Worm (Caenorhabditis elegans) whole organism, young adult: Measurements from ENCODE around the gene lin-22.
A peak's percentile ranks its signal among the peaks of the same experiment; 100 is the strongest.

Source experiments
- B0336.3 ChIP-seq: fragments of 200-800 bp; sonication (Bioruptor generic); IDR thresholded peaks from 2 replicates; pipeline ENCODE4 v1.3.6; 2022; ENCODE audit warnings: missing genetic modification characterization, missing compliant biosample characterization
- C06A6.2 ChIP-seq: fragments of 200-800 bp; sonication (Bioruptor generic); conservative IDR thresholded peaks from 2 replicates; pipeline ENCODE4 v1.3.6; 2022; ENCODE audit warnings: missing genetic modification characterization, missing compliant biosample characterization
- F10E7.11 ChIP-seq: sonication (generic microtip); optimal IDR thresholded peaks from 2 replicates; lab custom pipeline; 2017; ENCODE audit warnings: mild to moderate bottlenecking, missing genetic modification characterization, moderate library complexity, missing compliant biosample characterization
- F33H1.4 ChIP-seq: fragments of 200-800 bp; sonication (Bioruptor generic); IDR thresholded peaks from 2 replicates; pipeline ENCODE4 v1.3.6; 2022; ENCODE audit warnings: missing genetic modification reagents, missing genetic modification characterization, missing compliant biosample characterization
- F39B2.1 ChIP-seq: fragments of 200-800 bp; sonication (Bioruptor generic); IDR thresholded peaks from 2 replicates; pipeline ENCODE4 v1.3.6; 2022; ENCODE audit warnings: missing genetic modification reagents, missing genetic modification characterization, missing compliant biosample characterization
- F49E8.2 ChIP-seq: sonication (generic microtip); optimal IDR thresholded peaks from 3 replicates; lab custom pipeline; 2017; ENCODE audit warnings: missing genetic modification characterization, mild to moderate bottlenecking, missing compliant biosample characterization, antibody characterized with exemption, moderate library complexity; ENCODE audit not compliant: insufficient read depth
- T07F8.4 ChIP-seq: sonication (generic microtip); optimal IDR thresholded peaks from 2 replicates; lab custom pipeline; 2016; ENCODE audit warnings: mild to moderate bottlenecking, missing genetic modification characterization, moderate library complexity, missing compliant biosample characterization
- Y53G8AR.9 ChIP-seq: fragments of 200-800 bp; sonication (Bioruptor generic); conservative IDR thresholded peaks from 2 replicates; pipeline ENCODE4 v1.3.6; 2022; ENCODE audit warnings: missing genetic modification reagents, missing genetic modification characterization, missing compliant biosample characterization
- ZK185.1 ChIP-seq: sonication (generic microtip); optimal IDR thresholded peaks from 2 replicates; lab custom pipeline; 2016; ENCODE audit warnings: mild to moderate bottlenecking, missing genetic modification characterization, missing compliant biosample characterization; ENCODE audit not compliant: poor library complexity, severe bottlenecking
- ama-1 ChIP-seq, 3 experiments: fragments of 150-350 bp in 1 of 3; sonication (generic microtip) in 2 of 3; optimal IDR thresholded peaks; 2 replicates each; lab custom pipeline; 2014 to 2018; ENCODE audit warnings: missing biosample characterization in 2 of 3, missing genetic modification characterization in 2 of 3, missing genetic modification reagents in 2 of 3
- aptf-2 ChIP-seq: fragments of 200-800 bp; sonication (Bioruptor generic); conservative IDR thresholded peaks from 2 replicates; pipeline ENCODE4 v1.3.6; 2022; ENCODE audit warnings: missing genetic modification reagents, missing genetic modification characterization, missing compliant biosample characterization
- ceh-100 ChIP-seq: fragments of 200-800 bp; sonication (Bioruptor generic); IDR thresholded peaks from 2 replicates; pipeline ENCODE4 v1.3.6; 2022; ENCODE audit warnings: missing genetic modification reagents, missing genetic modification characterization, missing compliant biosample characterization
- ceh-58 ChIP-seq: fragments of 200-800 bp; sonication (Bioruptor generic); IDR thresholded peaks from 2 replicates; pipeline ENCODE4 v1.3.6; 2022; ENCODE audit warnings: missing genetic modification characterization, missing compliant biosample characterization
- ceh-79 ChIP-seq: sonication (generic microtip); optimal IDR thresholded peaks from 2 replicates; lab custom pipeline; 2017; ENCODE audit warnings: mild to moderate bottlenecking, missing genetic modification characterization, missing compliant biosample characterization
- dpl-1 ChIP-seq: fragments of 150-350 bp; optimal IDR thresholded peaks from 2 replicates; lab custom pipeline; 2014; ENCODE audit warnings: missing biosample characterization, missing genetic modification reagents, missing genetic modification characterization
- efl-1 ChIP-seq: fragments of 150-350 bp; optimal IDR thresholded peaks from 2 replicates; lab custom pipeline; 2014; ENCODE audit warnings: missing biosample characterization, missing genetic modification reagents, missing genetic modification characterization
- egl-18 ChIP-seq: fragments of 200-800 bp; sonication (Bioruptor generic); IDR thresholded peaks from 2 replicates; pipeline ENCODE4 v1.3.6; 2022; ENCODE audit warnings: missing genetic modification reagents, missing genetic modification characterization, missing compliant biosample characterization
- egrh-3 ChIP-seq: fragments of 200-800 bp; sonication (Bioruptor generic); IDR thresholded peaks from 2 replicates; pipeline ENCODE4 v1.3.6; 2022; ENCODE audit warnings: missing genetic modification reagents, missing genetic modification characterization, missing compliant biosample characterization
- ekl-4 ChIP-seq: fragments of 200-800 bp; sonication (Bioruptor generic); IDR thresholded peaks from 2 replicates; pipeline ENCODE4 v1.3.6; 2022; ENCODE audit warnings: missing genetic modification reagents, missing genetic modification characterization, missing compliant biosample characterization
- gei-17 ChIP-seq: fragments of 200-800 bp; sonication (Bioruptor generic); optimal IDR thresholded peaks from 2 replicates; lab custom pipeline; 2018; ENCODE audit warnings: mild to moderate bottlenecking, missing genetic modification characterization, missing compliant biosample characterization
- hlh-12 ChIP-seq: sonication (generic microtip); optimal IDR thresholded peaks from 2 replicates; lab custom pipeline; 2016; ENCODE audit warnings: missing genetic modification characterization, missing compliant biosample characterization
- hmg-1.2 ChIP-seq: fragments of 200-800 bp; sonication (Bioruptor generic); IDR thresholded peaks from 2 replicates; pipeline ENCODE4 v1.3.6; 2022; ENCODE audit warnings: missing genetic modification reagents, missing genetic modification characterization, missing compliant biosample characterization
- hmg-20 ChIP-seq: fragments of 200-800 bp; sonication (Bioruptor generic); IDR thresholded peaks from 2 replicates; pipeline ENCODE4 v1.3.6; 2022; ENCODE audit warnings: missing genetic modification reagents, missing genetic modification characterization, missing compliant biosample characterization
- lag-1 ChIP-seq: fragments of 200-800 bp; sonication (Bioruptor generic); IDR thresholded peaks from 2 replicates; pipeline ENCODE4 v1.3.6; 2022; ENCODE audit warnings: missing genetic modification reagents, missing genetic modification characterization, missing compliant biosample characterization
- let-526 ChIP-seq: fragments of 200-800 bp; sonication (Bioruptor generic); IDR thresholded peaks from 2 replicates; pipeline ENCODE4 v1.3.6; 2022; ENCODE audit warnings: missing genetic modification reagents, missing genetic modification characterization, missing compliant biosample characterization
- let-607 ChIP-seq, 2 experiments: fragments of 200-800 bp in 1 of 2; sonication (Bioruptor generic) in 1 of 2; sonication (generic microtip) in 1 of 2; optimal IDR thresholded peaks; 2 replicates each; lab custom pipeline; 2016 to 2018; ENCODE audit warnings: mild to moderate bottlenecking in 2 of 2, missing compliant biosample characterization in 2 of 2, missing genetic modification characterization in 2 of 2, moderate library complexity in 2 of 2, missing genotype in 1 of 2
- lir-1 ChIP-seq: fragments of 200-800 bp; sonication (Bioruptor generic); conservative IDR thresholded peaks from 2 replicates; pipeline ENCODE4 v1.3.6; 2022; ENCODE audit warnings: missing genetic modification reagents, missing genetic modification characterization, missing compliant biosample characterization
- mcd-1 ChIP-seq: fragments of 200-800 bp; sonication (Bioruptor generic); IDR thresholded peaks from 2 replicates; pipeline ENCODE4 v1.3.6; 2022; ENCODE audit warnings: missing genetic modification reagents, missing genetic modification characterization, missing compliant biosample characterization
- nhr-80 ChIP-seq: sonication (generic microtip); optimal IDR thresholded peaks from 2 replicates; lab custom pipeline; 2016; ENCODE audit warnings: missing genetic modification characterization, missing compliant biosample characterization
- rec-8 ChIP-seq, 2 experiments: sonication (generic microtip); optimal IDR thresholded peaks; 2 replicates each; lab custom pipeline; 2016; ENCODE audit warnings: mild to moderate bottlenecking in 2 of 2, missing genetic modification characterization in 2 of 2, missing genetic modification reagents in 2 of 2, missing genotype in 2 of 2, missing biosample characterization in 1 of 2, missing compliant biosample characterization in 1 of 2, moderate library complexity in 1 of 2
- snpc-1.1 ChIP-seq: sonication (generic microtip); optimal IDR thresholded peaks from 2 replicates; lab custom pipeline; 2017; ENCODE audit warnings: missing genetic modification characterization, mild to moderate bottlenecking, missing compliant biosample characterization, antibody characterized with exemption, moderate library complexity, missing genotype, missing genetic modification reagents; ENCODE audit not compliant: insufficient read depth
- snpc-3.4 ChIP-seq: sonication (generic microtip); optimal IDR thresholded peaks from 2 replicates; lab custom pipeline; 2017; ENCODE audit warnings: missing genetic modification characterization, mild to moderate bottlenecking, missing compliant biosample characterization, antibody characterized with exemption, moderate library complexity, missing genotype, missing genetic modification reagents
- snpc-4 ChIP-seq, 5 experiments: fragments of 150-350 bp in 1 of 5; sonication (generic microtip) in 4 of 5; optimal IDR thresholded peaks; 2 replicates each; lab custom pipeline; 2014 to 2018; ENCODE audit warnings: missing genetic modification characterization in 5 of 5, missing biosample characterization in 3 of 5, antibody characterized with exemption in 2 of 5, mild to moderate bottlenecking in 2 of 5, missing compliant biosample characterization in 2 of 5, missing genotype in 2 of 5, moderate library complexity in 2 of 5, missing genetic modification reagents in 1 of 5
- somi-1 ChIP-seq: fragments of 200-800 bp; sonication (Bioruptor generic); optimal IDR thresholded peaks from 2 replicates; lab custom pipeline; 2018; ENCODE audit warnings: mild to moderate bottlenecking, missing genetic modification characterization, missing compliant biosample characterization
- zfh-2 ChIP-seq: fragments of 200-800 bp; sonication (Bioruptor generic); conservative IDR thresholded peaks from 2 replicates; pipeline ENCODE4 v1.3.6; 2022; ENCODE audit warnings: missing genetic modification reagents, missing genetic modification characterization, missing compliant biosample characterization
- zim-3 ChIP-seq: sonication (generic microtip); optimal IDR thresholded peaks from 2 replicates; lab custom pipeline; 2017; ENCODE audit warnings: mild to moderate bottlenecking, missing genetic modification characterization, moderate library complexity, missing compliant biosample characterization
- ztf-26 ChIP-seq: sonication (generic microtip); optimal IDR thresholded peaks from 2 replicates; lab custom pipeline; 2017; ENCODE audit warnings: missing genetic modification characterization, missing compliant biosample characterization
- ztf-6 ChIP-seq: fragments of 200-800 bp; sonication (Bioruptor generic); IDR thresholded peaks from 2 replicates; pipeline ENCODE4 v1.3.6; 2022; ENCODE audit warnings: missing genetic modification reagents, missing genetic modification characterization, missing compliant biosample characterization

Gene lin-22

DNA sequence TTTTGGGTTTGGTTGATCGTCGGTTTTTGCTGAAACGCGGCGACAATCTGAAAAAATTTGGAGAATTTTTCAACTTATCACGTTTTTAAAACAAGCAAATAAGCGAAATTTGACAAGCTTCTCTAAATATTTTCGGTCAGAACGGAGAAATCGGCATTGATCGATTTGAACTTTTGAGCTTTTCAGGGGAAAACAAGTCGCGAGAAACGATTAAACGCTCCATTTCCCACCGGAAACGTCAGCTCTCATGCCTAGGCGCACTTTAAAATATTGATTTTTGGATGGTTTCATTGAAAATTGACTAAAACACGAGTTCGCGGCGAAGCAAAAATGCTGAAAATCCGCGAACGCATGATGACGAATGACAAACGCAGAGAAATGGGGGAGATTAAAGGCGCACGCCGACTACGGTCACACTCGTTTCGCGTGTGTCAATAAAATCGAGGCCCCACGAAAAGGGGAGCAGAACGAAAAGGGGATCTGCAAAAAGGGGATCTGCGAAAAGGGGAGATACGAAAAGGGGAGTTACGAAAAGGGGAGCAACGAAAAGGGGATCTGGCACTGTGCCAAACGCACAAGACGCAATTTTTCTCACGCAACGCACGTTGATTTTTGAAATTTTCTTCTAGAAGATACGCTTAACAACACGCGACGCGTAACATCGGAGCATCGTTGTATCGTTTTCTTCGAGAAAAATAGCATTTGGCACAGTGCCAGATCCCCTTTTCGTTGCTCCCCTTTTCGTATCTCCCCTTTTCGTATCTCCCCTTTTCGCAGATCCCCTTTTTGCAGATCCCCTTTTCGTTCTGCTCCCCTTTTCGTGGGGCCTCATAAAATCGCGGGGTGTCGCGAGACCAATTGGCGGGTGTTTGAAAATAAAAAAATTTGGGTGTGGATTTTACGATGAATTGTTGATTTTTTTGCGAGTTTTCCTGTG is 30.8 kb downstream of the lin-22 start, which contains the start of gene eel-1 (continued):
- peak; percentile 89 for TF ChIP-seq ztf-26 (tag; lab: Kevin White, UChicago)
- peak; percentile 89 for TF ChIP-seq somi-1 (GFP tag; lab: Kevin White, UChicago)
- peak; percentile 96 for TF ChIP-seq egl-18
- peak; percentile 97 for TF ChIP-seq ztf-6 (GFP tag; lab: Robert Waterston, UW)
- TF ChIP-seq let-526 (GFP tag; lab: Robert Waterston, UW) = peak; percentile 98
- TF ChIP-seq T07F8.4 = peak; percentile 85
- TF ChIP-seq C06A6.2 (GFP tag; lab: Robert Waterston, UW) = peak; percentile 95
- TF ChIP-seq Y53G8AR.9 (GFP tag; lab: Robert Waterston, UW) = peak; percentile 99
- TF ChIP-seq B0336.3 (GFP tag; lab: Robert Waterston, UW) = peak; percentile 94
- peak; percentile 90 for TF ChIP-seq zim-3 (tag; lab: Kevin White, UChicago)
- TF ChIP-seq ceh-79 (tag; lab: Kevin White, UChicago) = peak; percentile 42
- peak; percentile 88 for TF ChIP-seq nhr-80 (tag; lab: Kevin White, UChicago)
- peak; percentile 98 for TF ChIP-seq lir-1 (GFP tag; lab: Robert Waterston, UW)
- TF ChIP-seq zfh-2 (GFP tag; lab: Robert Waterston, UW) = peak; percentile 91
- peak; percentile 94 for TF ChIP-seq ZK185.1
- peak; percentile 95 for TF ChIP-seq ceh-58 (GFP tag; lab: Robert Waterston, UW)
- peak; percentile 74 to 86 for TF ChIP-seq let-607 (tag; optimal IDR thresholded peaks at IDR 0.05; lab: Kevin White, UChicago)
- peak; percentile 83 for TF ChIP-seq efl-1
- TF ChIP-seq aptf-2 (GFP tag; lab: Robert Waterston, UW) = peak; percentile 95
- TF ChIP-seq snpc-4 (GFP tag; optimal IDR thresholded peaks at IDR 0.05; lab: Kevin White, UChicago) = peak; percentile 75
- peak; percentile 2 to 75 (median 70) for TF ChIP-seq snpc-4 (tag; optimal IDR thresholded peaks at IDR 0.05; lab: Kevin White, UChicago)
- TF ChIP-seq snpc-3.4 (tag; lab: Kevin White, UChicago) = peak; percentile 76
- TF ChIP-seq rec-8 (tag; optimal IDR thresholded peaks at IDR 0.05; lab: Kevin White, UChicago) = peak; percentile 46 to 87
- peak; percentile 94 for TF ChIP-seq hmg-20 (GFP tag; lab: Robert Waterston, UW)
- TF ChIP-seq ceh-100 = peak; percentile 100

DNA sequence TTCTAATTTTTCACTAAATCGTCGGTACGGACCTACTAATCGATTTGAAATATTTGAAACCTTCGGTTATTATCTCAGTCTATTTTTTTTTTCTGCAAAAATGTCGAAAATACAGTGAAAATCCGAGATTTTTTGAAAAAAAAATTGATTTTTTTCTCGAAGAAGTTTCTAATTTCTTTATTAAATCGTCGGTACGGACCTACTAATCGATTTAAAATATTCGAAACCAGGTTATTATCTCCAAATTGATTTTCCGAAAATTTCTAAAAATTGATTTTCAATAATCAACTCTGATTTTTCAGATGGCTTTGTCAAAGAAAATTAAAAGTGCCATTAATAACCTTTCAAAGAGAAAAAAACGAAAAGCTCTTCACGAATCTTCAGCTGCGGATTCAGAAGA is 33.9 kb downstream of the lin-22 start, which contains the start of gene ivph-3:
Gene ivph-3, plus strand, starts transcription at position 301 of the 400 bp plus-strand sequence.
- no peak for TF ChIP-seq ama-1 (optimal IDR thresholded peaks at IDR 0.05; lab: Kevin White, UChicago)
- TF ChIP-seq ama-1 (GFP tag; optimal IDR thresholded peaks at IDR 0.05; lab: Kevin White, UChicago) = no peak
- no peak for TF ChIP-seq F49E8.2
- TF ChIP-seq ceh-100 = no peak
- no peak for TF ChIP-seq let-526 (GFP tag; lab: Robert Waterston, UW)
- no peak for TF ChIP-seq mcd-1
- no peak for TF ChIP-seq F10E7.11 (tag; lab: Kevin White, UChicago)

DNA sequence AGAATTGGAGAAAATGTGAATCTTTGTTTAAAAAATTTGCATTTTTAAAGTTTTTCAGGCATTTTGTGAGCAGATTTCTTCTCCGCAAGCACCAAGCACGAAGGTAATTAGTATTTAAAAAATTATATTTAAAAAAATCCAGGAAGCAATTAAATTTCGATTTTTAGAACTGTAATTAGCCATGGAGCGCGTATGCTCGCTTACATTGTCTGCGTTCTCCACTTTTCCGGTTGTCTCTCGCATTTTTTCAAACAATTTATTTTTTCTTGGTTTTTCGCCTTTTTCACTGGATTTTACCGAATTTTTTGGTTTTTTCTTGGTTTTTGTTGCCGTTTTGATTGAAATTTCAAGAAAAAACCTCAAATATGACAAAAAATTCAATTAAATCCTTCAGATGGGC is 35.8 kb downstream of the lin-22 start:
- TF ChIP-seq ceh-100 (no peak), gei-17 (no peak), mcd-1 (peak; percentile 48; the same call in 1 of the 2 replicates), efl-1 (no peak), ekl-4 (no peak), F39B2.1 (GFP tag; lab: Robert Waterston, UW) (no peak), hlh-12 (no peak), dpl-1 (GFP tag; lab: Kevin White, UChicago) (no peak), snpc-1.1 (tag; lab: Kevin White, UChicago) (no peak), F33H1.4 (GFP tag; lab: Robert Waterston, UW) (peak; percentile 34; the same call in 1 of the 2 replicates), lag-1 (GFP tag; lab: Robert Waterston, UW) (no peak), egrh-3 (GFP tag; lab: Robert Waterston, UW) (no peak), hmg-1.2 (GFP tag; lab: Robert Waterston, UW) (peak; percentile 83)
